Fruit fly (Drosophila melanogaster) whole organism, prepupa: ENCODE results near the gene Hmt4-20.

ENCODE experiments used
- CG10631 ChIP-seq: fragments of 200-800 bp; sonication (Bioruptor generic); optimal IDR thresholded peaks from 2 replicates; lab custom pipeline; 2016; ENCODE audit warnings: missing biosample characterization, missing genetic modification characterization
- CG1621 ChIP-seq: fragments of 200-800 bp; sonication (Bioruptor generic); optimal IDR thresholded peaks from 3 replicates; lab custom pipeline; 2018; ENCODE audit warnings: missing biosample characterization, mild to moderate bottlenecking, missing genetic modification characterization
- CG16779 ChIP-seq: fragments of 200-800 bp; sonication (Bioruptor generic); optimal IDR thresholded peaks from 3 replicates; lab custom pipeline; 2017; ENCODE audit warnings: missing biosample characterization, mild to moderate bottlenecking, missing genetic modification characterization
- CG34406 ChIP-seq: fragments of 200-800 bp; sonication (Bioruptor generic); optimal IDR thresholded peaks from 3 replicates; lab custom pipeline; 2016; ENCODE audit warnings: missing biosample characterization, missing genetic modification characterization
- CG4318 ChIP-seq: fragments of 200-800 bp; sonication (Bioruptor generic); optimal IDR thresholded peaks from 3 replicates; lab custom pipeline; 2017; ENCODE audit warnings: missing biosample characterization, mild to moderate bottlenecking, missing genetic modification characterization
- CG6808 ChIP-seq: fragments of 200-800 bp; sonication (Bioruptor generic); optimal IDR thresholded peaks from 3 replicates; lab custom pipeline; 2017; ENCODE audit warnings: missing biosample characterization, missing genetic modification characterization, mild to moderate bottlenecking, moderate library complexity, missing genetic modification reagents
- CG6854 ChIP-seq: fragments of 200-800 bp; sonication (Bioruptor generic); optimal IDR thresholded peaks from 2 replicates; lab custom pipeline; 2017; ENCODE audit warnings: missing biosample characterization, mild to moderate bottlenecking, missing genetic modification characterization
- CG8319 ChIP-seq: fragments of 200-800 bp; sonication (Bioruptor generic); optimal IDR thresholded peaks from 3 replicates; lab custom pipeline; 2016; ENCODE audit warnings: missing biosample characterization, missing genetic modification characterization
- CG9139 ChIP-seq: fragments of 200-800 bp; sonication (Bioruptor generic); optimal IDR thresholded peaks from 3 replicates; lab custom pipeline; 2017; ENCODE audit warnings: missing biosample characterization, mild to moderate bottlenecking, missing genetic modification characterization
- Hr39 ChIP-seq: fragments of 200-800 bp; sonication (Bioruptor generic); optimal IDR thresholded peaks from 2 replicates; lab custom pipeline; 2016; ENCODE audit warnings: missing biosample characterization, missing genetic modification characterization
- Sox102F ChIP-seq: fragments of 200-800 bp; sonication (Bioruptor generic); optimal IDR thresholded peaks from 2 replicates; lab custom pipeline; 2016; ENCODE audit warnings: missing biosample characterization, mild to moderate bottlenecking, missing genetic modification characterization
- acj6 ChIP-seq: fragments of 200-800 bp; sonication (Bioruptor generic); optimal IDR thresholded peaks from 3 replicates; lab custom pipeline; 2016; ENCODE audit warnings: missing biosample characterization, missing genetic modification characterization
- dsx ChIP-seq: fragments of 200-800 bp; optimal IDR thresholded peaks from 3 replicates; lab custom pipeline; 2019; ENCODE audit warnings: missing biosample characterization, mild to moderate bottlenecking, missing genetic modification characterization, moderate library complexity; ENCODE audit not compliant: poor library complexity, severe bottlenecking
- fd85E ChIP-seq: fragments of 200-800 bp; sonication (Bioruptor generic); optimal IDR thresholded peaks from 3 replicates; lab custom pipeline; 2016; ENCODE audit warnings: missing biosample characterization, missing genetic modification characterization

DNA sequence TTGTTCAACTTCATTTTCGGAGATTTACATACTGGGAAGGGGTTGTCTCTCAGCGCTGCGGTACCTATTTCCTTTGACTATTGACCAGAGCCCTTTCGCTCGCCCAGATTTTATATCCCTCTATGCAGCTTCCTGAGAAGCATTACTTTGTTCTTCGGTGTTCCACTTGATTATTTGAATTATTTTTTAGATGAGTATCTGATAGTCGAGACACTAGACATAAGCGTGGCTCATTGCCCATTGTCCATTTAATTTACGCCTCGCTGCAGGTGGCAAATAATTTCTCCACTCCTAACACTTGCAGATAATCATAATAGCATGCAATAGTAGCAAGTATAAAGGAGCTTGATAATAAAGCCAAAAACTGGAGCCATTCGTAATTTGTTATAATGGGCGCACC, 38.9 kb upstream of the Hmt4-20 start:
- TF ChIP-seq Sox102F (GFP tag; lab: Kevin White, UChicago), result no peak
- TF ChIP-seq fd85E (GFP tag; lab: Kevin White, UChicago), result no peak
- TF ChIP-seq CG34406 (GFP tag; lab: Kevin White, UChicago), result no peak
- no peak for TF ChIP-seq CG9139 (GFP tag; lab: Kevin White, UChicago)
- no peak for TF ChIP-seq dsx
- TF ChIP-seq CG6854 (GFP tag; lab: Kevin White, UChicago), result no peak
- TF ChIP-seq CG8319 (GFP tag; lab: Kevin White, UChicago), result no peak
- TF ChIP-seq CG1621 (tag; lab: Kevin White, UChicago), result no peak
- no peak for TF ChIP-seq CG6808 (GFP tag; lab: Kevin White, UChicago)
- no peak for TF ChIP-seq CG4318 (GFP tag; lab: Kevin White, UChicago)
- TF ChIP-seq CG16779 (tag; lab: Kevin White, UChicago), result no peak
- no peak for TF ChIP-seq Hr39 (GFP tag; lab: Kevin White, UChicago)
- TF ChIP-seq CG10631 (GFP tag; lab: Kevin White, UChicago), result no peak
- no peak for TF ChIP-seq acj6 (GFP tag; lab: Kevin White, UChicago)
